Fruit fly (Drosophila melanogaster) whole organism, prepupa: Measurements from ENCODE around the gene wake.
A peak's percentile ranks its signal among the peaks of the same experiment; 100 is the strongest.

Experiments
- Blimp-1 ChIP-seq: fragments of 200-800 bp; sonication (Bioruptor generic); optimal IDR thresholded peaks from 3 replicates; lab custom pipeline; 2017; ENCODE audit warnings: missing biosample characterization, missing genetic modification characterization, mild to moderate bottlenecking, moderate library complexity, missing genetic modification reagents
- CG10631 ChIP-seq: fragments of 200-800 bp; sonication (Bioruptor generic); optimal IDR thresholded peaks from 2 replicates; lab custom pipeline; 2016; ENCODE audit warnings: missing biosample characterization, missing genetic modification characterization
- CG10669 ChIP-seq: fragments of 200-800 bp; sonication (Bioruptor generic); optimal IDR thresholded peaks from 3 replicates; lab custom pipeline; 2018; ENCODE audit warnings: missing biosample characterization, mild to moderate bottlenecking, missing genetic modification characterization, moderate library complexity
- CG11294 ChIP-seq: fragments of 200-800 bp; sonication (Bioruptor generic); IDR thresholded peaks from 2 replicates; pipeline ENCODE4 v1.3.6; 2022; ENCODE audit warnings: missing biosample characterization, missing genetic modification characterization
- CG11762 ChIP-seq: fragments of 200-800 bp; sonication (Bioruptor generic); optimal IDR thresholded peaks from 3 replicates; lab custom pipeline; 2016; ENCODE audit warnings: missing biosample characterization, missing genetic modification characterization; ENCODE audit not compliant: insufficient read depth
- CG11902 ChIP-seq: fragments of 200-800 bp; sonication (Bioruptor generic); optimal IDR thresholded peaks from 3 replicates; lab custom pipeline; 2016; ENCODE audit warnings: missing biosample characterization, missing genetic modification characterization
- CG15336 ChIP-seq: fragments of 200-800 bp; sonication (Bioruptor generic); IDR thresholded peaks from 2 replicates; pipeline ENCODE4 v1.3.6; 2022; ENCODE audit warnings: missing biosample characterization, missing genetic modification characterization
- CG1621 ChIP-seq: fragments of 200-800 bp; sonication (Bioruptor generic); optimal IDR thresholded peaks from 3 replicates; lab custom pipeline; 2018; ENCODE audit warnings: missing biosample characterization, mild to moderate bottlenecking, missing genetic modification characterization
- CG16779 ChIP-seq: fragments of 200-800 bp; sonication (Bioruptor generic); optimal IDR thresholded peaks from 3 replicates; lab custom pipeline; 2017; ENCODE audit warnings: missing biosample characterization, mild to moderate bottlenecking, missing genetic modification characterization
- CG3032 ChIP-seq: fragments of 200-800 bp; optimal IDR thresholded peaks from 2 replicates; lab custom pipeline; 2019; ENCODE audit warnings: missing biosample characterization, mild to moderate bottlenecking, missing genetic modification characterization, moderate library complexity
- CG31627 ChIP-seq: fragments of 200-800 bp; sonication (Bioruptor generic); optimal IDR thresholded peaks from 3 replicates; lab custom pipeline; 2016; ENCODE audit warnings: missing biosample characterization, missing genetic modification characterization
- CG32006 ChIP-seq: fragments of 200-800 bp; sonication (Bioruptor generic); optimal IDR thresholded peaks from 3 replicates; lab custom pipeline; 2017; ENCODE audit warnings: missing biosample characterization, mild to moderate bottlenecking, missing genetic modification characterization
- CG3919 ChIP-seq: fragments of 200-800 bp; sonication (Bioruptor generic); optimal IDR thresholded peaks from 3 replicates; lab custom pipeline; 2016; ENCODE audit warnings: missing biosample characterization, missing genetic modification characterization
- CG4318 ChIP-seq: fragments of 200-800 bp; sonication (Bioruptor generic); optimal IDR thresholded peaks from 3 replicates; lab custom pipeline; 2017; ENCODE audit warnings: missing biosample characterization, mild to moderate bottlenecking, missing genetic modification characterization
- CG6163 ChIP-seq: fragments of 200-800 bp; sonication (Bioruptor generic); IDR thresholded peaks from 3 replicates; pipeline ENCODE4 v1.3.6; 2022; ENCODE audit warnings: missing biosample characterization, missing genetic modification characterization
- CG6276 ChIP-seq: fragments of 200-800 bp; sonication (Bioruptor generic); optimal IDR thresholded peaks from 2 replicates; lab custom pipeline; 2017; ENCODE audit warnings: missing biosample characterization, mild to moderate bottlenecking, missing genetic modification characterization
- CG6792 ChIP-seq: fragments of 200-800 bp; sonication (Bioruptor generic); optimal IDR thresholded peaks from 3 replicates; lab custom pipeline; 2016; ENCODE audit warnings: missing biosample characterization, missing genetic modification characterization
- CG6808 ChIP-seq: fragments of 200-800 bp; sonication (Bioruptor generic); optimal IDR thresholded peaks from 3 replicates; lab custom pipeline; 2017; ENCODE audit warnings: missing biosample characterization, missing genetic modification characterization, mild to moderate bottlenecking, moderate library complexity, missing genetic modification reagents
- CG6854 ChIP-seq: fragments of 200-800 bp; sonication (Bioruptor generic); optimal IDR thresholded peaks from 2 replicates; lab custom pipeline; 2017; ENCODE audit warnings: missing biosample characterization, mild to moderate bottlenecking, missing genetic modification characterization
- CG8119 ChIP-seq: fragments of 200-800 bp; sonication (Bioruptor generic); IDR thresholded peaks from 3 replicates; pipeline ENCODE4 v1.3.6; 2022; ENCODE audit warnings: missing biosample characterization, missing genetic modification characterization
- CG8319 ChIP-seq: fragments of 200-800 bp; sonication (Bioruptor generic); optimal IDR thresholded peaks from 3 replicates; lab custom pipeline; 2016; ENCODE audit warnings: missing biosample characterization, missing genetic modification characterization
- CG8632 ChIP-seq: fragments of 200-800 bp; sonication (Bioruptor generic); optimal IDR thresholded peaks from 3 replicates; lab custom pipeline; 2016; ENCODE audit warnings: missing biosample characterization, missing genetic modification characterization
- CG9139 ChIP-seq: fragments of 200-800 bp; sonication (Bioruptor generic); optimal IDR thresholded peaks from 3 replicates; lab custom pipeline; 2017; ENCODE audit warnings: missing biosample characterization, mild to moderate bottlenecking, missing genetic modification characterization
- Eip75B ChIP-seq: fragments of 200-800 bp; sonication (Bioruptor generic); optimal IDR thresholded peaks from 3 replicates; lab custom pipeline; 2016; ENCODE audit warnings: missing biosample characterization, missing genetic modification characterization
- Eip93F ChIP-seq: fragments of 200-800 bp; sonication (Bioruptor generic); optimal IDR thresholded peaks from 2 replicates; lab custom pipeline; 2016; ENCODE audit warnings: missing biosample characterization, mild to moderate bottlenecking, missing genetic modification characterization
- Ets21C ChIP-seq: fragments of 200-800 bp; sonication (Bioruptor generic); optimal IDR thresholded peaks from 3 replicates; lab custom pipeline; 2016; ENCODE audit warnings: missing biosample characterization, missing genetic modification characterization
- Hr38 ChIP-seq: sonication (Bioruptor generic); optimal IDR thresholded peaks from 2 replicates; lab custom pipeline; 2016; ENCODE audit warnings: missing biosample characterization, missing genetic modification characterization
- Hr39 ChIP-seq: fragments of 200-800 bp; sonication (Bioruptor generic); optimal IDR thresholded peaks from 2 replicates; lab custom pipeline; 2016; ENCODE audit warnings: missing biosample characterization, missing genetic modification characterization
- Hr4 ChIP-seq: fragments of 200-800 bp; sonication (Bioruptor generic); optimal IDR thresholded peaks from 3 replicates; lab custom pipeline; 2016; ENCODE audit warnings: missing biosample characterization, missing genetic modification characterization
- Lpt ChIP-seq: fragments of 200-800 bp; sonication (Bioruptor generic); optimal IDR thresholded peaks from 3 replicates; lab custom pipeline; 2016; ENCODE audit warnings: missing biosample characterization, missing genetic modification characterization
- OdsH ChIP-seq: fragments of 200-800 bp; sonication (Bioruptor generic); optimal IDR thresholded peaks from 3 replicates; lab custom pipeline; 2016; ENCODE audit warnings: missing biosample characterization, missing genetic modification characterization
- Smox ChIP-seq: fragments of 200-800 bp; sonication (Bioruptor generic); optimal IDR thresholded peaks from 3 replicates; lab custom pipeline; 2016; ENCODE audit warnings: missing biosample characterization, missing genetic modification characterization
- Sox102F ChIP-seq: fragments of 200-800 bp; sonication (Bioruptor generic); optimal IDR thresholded peaks from 2 replicates; lab custom pipeline; 2016; ENCODE audit warnings: missing biosample characterization, mild to moderate bottlenecking, missing genetic modification characterization
- Sox15 ChIP-seq: fragments of 200-800 bp; sonication (Bioruptor generic); optimal IDR thresholded peaks from 3 replicates; lab custom pipeline; 2016; ENCODE audit warnings: missing biosample characterization, missing genetic modification characterization
- acj6 ChIP-seq: fragments of 200-800 bp; sonication (Bioruptor generic); optimal IDR thresholded peaks from 3 replicates; lab custom pipeline; 2016; ENCODE audit warnings: missing biosample characterization, missing genetic modification characterization
- dac ChIP-seq: fragments of 200-800 bp; sonication (Bioruptor generic); optimal IDR thresholded peaks from 2 replicates; lab custom pipeline; 2017; ENCODE audit warnings: missing biosample characterization, mild to moderate bottlenecking, missing genetic modification characterization
- dsx ChIP-seq: fragments of 200-800 bp; optimal IDR thresholded peaks from 3 replicates; lab custom pipeline; 2019; ENCODE audit warnings: missing biosample characterization, mild to moderate bottlenecking, missing genetic modification characterization, moderate library complexity; ENCODE audit not compliant: poor library complexity, severe bottlenecking
- eg ChIP-seq: fragments of 200-800 bp; sonication (Bioruptor generic); IDR thresholded peaks from 3 replicates; pipeline ENCODE4 v1.3.6; 2022; ENCODE audit warnings: missing biosample characterization, missing genetic modification characterization
- fd59A ChIP-seq: fragments of 200-800 bp; sonication (Bioruptor generic); optimal IDR thresholded peaks from 2 replicates; lab custom pipeline; 2017; ENCODE audit warnings: missing biosample characterization, mild to moderate bottlenecking, missing genetic modification characterization, missing genetic modification reagents
- fkh ChIP-seq: fragments of 200-800 bp; sonication (Bioruptor generic); optimal IDR thresholded peaks from 3 replicates; lab custom pipeline; 2017; ENCODE audit warnings: missing biosample characterization, mild to moderate bottlenecking, missing genetic modification characterization, moderate library complexity
- lz ChIP-seq: fragments of 200-800 bp; sonication (Bioruptor generic); optimal IDR thresholded peaks from 3 replicates; lab custom pipeline; 2016; ENCODE audit warnings: missing biosample characterization, missing genetic modification characterization
- pdm3 ChIP-seq: fragments of 200-800 bp; sonication (Bioruptor generic); optimal IDR thresholded peaks from 3 replicates; lab custom pipeline; 2016; ENCODE audit warnings: missing biosample characterization, missing genetic modification characterization
- spab ChIP-seq: fragments of 200-800 bp; sonication (Bioruptor generic); optimal IDR thresholded peaks from 2 replicates; lab custom pipeline; 2017; ENCODE audit warnings: missing biosample characterization, mild to moderate bottlenecking, missing genetic modification characterization, missing genetic modification reagents
- ss ChIP-seq, 2 experiments: fragments of 200-800 bp; sonication (Bioruptor generic); optimal IDR thresholded peaks; 2 replicates in 1 of 2; 3 replicates in 1 of 2; lab custom pipeline; 2017 to 2018; ENCODE audit warnings: mild to moderate bottlenecking in 2 of 2, missing biosample characterization in 2 of 2, missing genetic modification characterization in 2 of 2, moderate library complexity in 1 of 2
- svp ChIP-seq: fragments of 200-800 bp; sonication (Bioruptor generic); peaks from one replicate; lab custom pipeline; 2016; ENCODE audit warnings: missing biosample characterization, missing genetic modification characterization
- topi ChIP-seq: fragments of 200-800 bp; sonication (Bioruptor generic); optimal IDR thresholded peaks from 3 replicates; lab custom pipeline; 2016; ENCODE audit warnings: missing biosample characterization, missing genetic modification characterization
- vri ChIP-seq: fragments of 200-800 bp; sonication (Bioruptor generic); optimal IDR thresholded peaks from 3 replicates; lab custom pipeline; 2016; ENCODE audit warnings: missing biosample characterization, mild to moderate bottlenecking, missing genetic modification characterization

Gene wake

DNA sequence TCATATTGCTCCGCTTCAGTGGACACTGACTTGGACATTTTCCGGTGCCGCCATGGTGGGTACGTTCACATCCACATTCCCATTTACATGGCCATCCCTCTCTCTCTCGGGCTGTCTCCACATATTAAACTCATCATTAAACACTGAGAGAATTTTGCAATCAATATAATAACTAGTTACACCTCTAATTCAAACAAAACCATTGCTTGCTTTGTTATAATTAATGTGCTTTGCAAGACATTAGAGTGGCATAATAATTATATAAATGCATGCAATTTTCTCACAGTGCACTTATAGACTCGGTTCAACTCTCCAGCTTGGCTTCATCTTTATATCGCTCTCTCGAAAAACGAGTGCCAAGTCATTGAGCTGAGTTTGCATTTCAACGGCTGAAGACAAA lies 14.9 kb upstream of the wake start (continued):
- TF ChIP-seq CG6808 (peak; percentile 86), acj6 (peak; percentile 88), CG6276 (GFP tag; lab: Kevin White, UChicago) (no peak), dac (GFP tag; lab: Kevin White, UChicago) (peak; percentile 78), Hr38 (GFP tag; lab: Kevin White, UChicago) (peak; percentile 44), Hr4 (GFP tag; lab: Kevin White, UChicago) (peak; percentile 95), svp (GFP tag; lab: Kevin White, UChicago) (peak; percentile 93), Eip75B (peak; percentile 91)

DNA sequence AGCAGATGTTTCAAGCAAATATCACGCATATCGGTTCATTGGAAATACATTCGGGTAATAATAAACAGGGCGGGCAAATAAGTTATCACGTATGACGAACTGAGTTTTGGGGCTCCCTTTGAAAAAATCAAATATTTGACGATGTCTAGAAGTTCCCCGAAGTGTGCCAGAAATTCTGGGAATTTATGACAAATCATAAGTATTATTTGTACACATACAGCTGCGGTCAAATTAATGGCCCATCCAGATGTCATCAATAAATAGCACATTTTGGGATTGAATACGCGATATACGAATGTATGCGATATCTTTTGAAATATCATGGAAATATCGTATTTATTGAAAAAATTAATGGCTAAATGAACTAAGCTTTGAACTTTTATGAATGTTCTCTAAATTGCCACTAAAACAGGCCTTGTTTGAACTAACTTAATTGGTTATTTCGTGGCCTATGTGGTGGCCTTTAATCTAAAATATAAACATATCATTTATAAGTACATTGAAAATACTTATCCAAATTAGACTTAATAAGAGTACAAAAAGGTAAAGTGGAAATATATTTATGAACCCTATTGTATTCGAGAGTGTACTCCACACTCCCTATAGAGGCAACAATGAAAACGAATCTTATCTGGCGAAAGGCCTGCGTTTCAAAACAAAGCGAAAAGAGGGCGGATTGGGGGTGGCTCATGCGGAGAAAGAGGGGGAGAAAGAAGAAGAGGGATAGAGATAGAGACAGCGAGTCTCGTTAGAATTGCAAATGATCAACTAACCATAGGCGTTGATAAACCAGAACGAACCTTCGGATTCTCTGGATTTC lies 13.9 kb upstream of the wake start:
- peak; percentile 35 for TF ChIP-seq dsx
- TF ChIP-seq Sox102F, result peak; percentile 56
- TF ChIP-seq CG9139 (GFP tag; lab: Kevin White, UChicago), result no peak
- peak; percentile 68 for TF ChIP-seq CG10669 (GFP tag; lab: Kevin White, UChicago)
- no peak for TF ChIP-seq CG6854 (GFP tag; lab: Kevin White, UChicago)
- TF ChIP-seq Blimp-1 (GFP tag; lab: Kevin White, UChicago), result peak; percentile 44
- no peak for TF ChIP-seq CG4318 (GFP tag; lab: Kevin White, UChicago)
- peak; percentile 53 for TF ChIP-seq CG32006 (GFP tag; lab: Kevin White, UChicago)
- peak; percentile 47 for TF ChIP-seq CG6808
- TF ChIP-seq CG10631 (GFP tag; lab: Kevin White, UChicago), result peak; percentile 46
- TF ChIP-seq CG1621, result no peak
- no peak for TF ChIP-seq eg (GFP tag; lab: Robert Waterston, UW)
- TF ChIP-seq Hr39 (GFP tag; lab: Kevin White, UChicago), result peak; percentile 61
- TF ChIP-seq lz (GFP tag; lab: Kevin White, UChicago), result peak; percentile 34
- no peak for TF ChIP-seq CG3032 (tag; lab: Kevin White, UChicago)
- TF ChIP-seq dac (GFP tag; lab: Kevin White, UChicago), result no peak
- TF ChIP-seq CG11294, result no peak
- peak; percentile 54 for TF ChIP-seq Hr4 (GFP tag; lab: Kevin White, UChicago)
- peak; percentile 55 for TF ChIP-seq CG6792 (GFP tag; lab: Kevin White, UChicago)
- peak; percentile 34 for TF ChIP-seq Ets21C (GFP tag; lab: Kevin White, UChicago)
- peak; percentile 68 for TF ChIP-seq svp (GFP tag; lab: Kevin White, UChicago)
- TF ChIP-seq topi (GFP tag; lab: Kevin White, UChicago), result peak; percentile 66
- TF ChIP-seq spab, result peak; percentile 41
- peak; percentile 49 for TF ChIP-seq Eip93F (GFP tag; lab: Kevin White, UChicago)
- TF ChIP-seq fkh (GFP tag; lab: Kevin White, UChicago), result peak; percentile 76
- peak; percentile 54 for TF ChIP-seq pdm3 (GFP tag; lab: Kevin White, UChicago)
- no peak for TF ChIP-seq Lpt (GFP tag; lab: Kevin White, UChicago)
- no peak for TF ChIP-seq CG8319
- TF ChIP-seq vri (GFP tag; lab: Kevin White, UChicago), result no peak
- TF ChIP-seq Smox, result peak; percentile 70
- TF ChIP-seq OdsH (GFP tag; lab: Kevin White, UChicago), result peak; percentile 56
- peak; percentile 16 for TF ChIP-seq CG3919 (GFP tag; lab: Kevin White, UChicago)
- TF ChIP-seq CG15336, result peak; percentile 41
- TF ChIP-seq CG31627 (GFP tag; lab: Kevin White, UChicago), result peak; percentile 57
- no peak for TF ChIP-seq CG11762
- TF ChIP-seq Eip75B, result peak; percentile 11
- peak; percentile 52 for TF ChIP-seq CG11902 (GFP tag; lab: Kevin White, UChicago)
- no peak for TF ChIP-seq CG16779 (tag; lab: Kevin White, UChicago)
- TF ChIP-seq ss (GFP tag; optimal IDR thresholded peaks at IDR 0.05; lab: Kevin White, UChicago), result no peak
- no peak for TF ChIP-seq CG6163
- TF ChIP-seq CG8632 (GFP tag; lab: Kevin White, UChicago), result peak; percentile 53
- no peak for TF ChIP-seq fd59A
- peak; percentile 42; the same call in 1 of the 3 replicates for TF ChIP-seq CG8119 (GFP tag; lab: Robert Waterston, UW)
- peak; percentile 31 for TF ChIP-seq Sox15 (GFP tag; lab: Kevin White, UChicago)
